Fruit fly (Drosophila melanogaster): ENCODE data around the gene Jig.
A peak's percentile ranks its signal among the peaks of the same experiment; 100 is the strongest.

The Jig gene

DNA sequence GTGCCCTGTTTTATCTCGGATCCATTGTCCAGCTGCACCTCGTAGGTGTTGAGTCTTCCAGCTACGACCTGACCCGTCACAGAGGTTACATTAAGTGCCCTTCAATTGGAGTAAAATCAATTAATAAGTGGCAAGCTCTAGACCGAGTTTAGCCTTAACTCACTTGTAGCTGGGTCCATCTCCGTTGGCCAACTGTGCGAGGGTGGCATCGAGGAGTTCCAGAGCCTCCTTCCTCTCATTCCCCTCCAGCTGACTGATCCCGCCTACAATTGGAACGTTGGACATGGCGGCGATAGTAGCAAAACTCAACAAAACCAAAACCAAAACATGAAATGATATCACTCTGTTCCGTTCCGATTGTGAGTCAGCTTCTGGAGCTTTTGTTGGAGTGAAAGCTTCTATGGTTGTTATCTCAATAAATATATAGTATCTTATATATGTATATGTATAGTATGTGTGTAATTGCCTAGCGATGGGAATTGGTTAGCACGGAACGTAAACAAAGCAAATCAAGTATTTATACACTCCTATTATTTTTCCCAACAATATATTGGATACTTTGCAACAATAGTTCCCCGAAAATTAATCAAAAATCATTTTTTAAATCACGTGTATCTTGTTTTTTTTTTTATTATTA, 7.9 kb downstream of the Jig start, which contains the start of gene CG8066:
CG8066 (minus strand) TSS at position 347 of the 637 bp plus-strand sequence.
- TF ChIP-seq CG9932 (GFP tag; IDR thresholded peaks at IDR 0.05) (peak; percentile 67), gem (tag; optimal IDR thresholded peaks at IDR 0.05) (peak; percentile 49), Ets97D (GFP tag; optimal IDR thresholded peaks at IDR 0.05) (no peak), CG7839 (tag; optimal IDR thresholded peaks at IDR 0.05) (peak; percentile 22), hbn (GFP tag; IDR thresholded peaks at IDR 0.05; ENCODE audit: partially characterized antibody) (peak; percentile 44), cg (GFP tag; optimal IDR thresholded peaks at IDR 0.05) (peak; percentile 58), vvl (GFP tag; IDR thresholded peaks at IDR 0.05) (peak; percentile 40; the same call in 1 of the 2 replicates), aop (GFP tag; IDR thresholded peaks at IDR 0.05) (no peak), pfk (GFP tag; optimal IDR thresholded peaks at IDR 0.05) (peak; percentile 96), fu2 (GFP tag; optimal IDR thresholded peaks at IDR 0.05) (no peak), CG7372 (GFP tag; IDR thresholded peaks at IDR 0.05) (no peak), bsh (GFP tag; optimal IDR thresholded peaks at IDR 0.05) (peak in 1 of 2 experiments; percentile 25), CG1792 (GFP tag; optimal IDR thresholded peaks at IDR 0.05) (no peak), chinmo (GFP tag; IDR thresholded peaks at IDR 0.05; ENCODE audit: partially characterized antibody) (peak; percentile 39; the same call in 1 of the 4 replicates), Fer1 (GFP tag; optimal IDR thresholded peaks at IDR 0.05) (peak; percentile 44), CG17385 (GFP tag; optimal IDR thresholded peaks at IDR 0.05) (no peak), sob (GFP tag; IDR thresholded peaks at IDR 0.05) (0 out of 2 replicates have a peak, but pooled peaks have one; percentile 21), Sry-δ (GFP tag; optimal IDR thresholded peaks at IDR 0.05) (peak; percentile 32), Fer3 (tag; optimal IDR thresholded peaks at IDR 0.05) (peak; percentile 22), CG14710 (tag; optimal IDR thresholded peaks at IDR 0.05) (no peak), corto (GFP tag; optimal IDR thresholded peaks at IDR 0.05) (peak; percentile 1), CG30403 (GFP tag; optimal IDR thresholded peaks at IDR 0.05) (peak; percentile 16), CG34224 (GFP tag; IDR thresholded peaks at IDR 0.05; ENCODE audit: partially characterized antibody) (peak; percentile 17; the same call in 2 of the 3 replicates), CG13775 (GFP tag; optimal IDR thresholded peaks at IDR 0.05) (peak; percentile 2), unpg (GFP tag; optimal IDR thresholded peaks at IDR 0.05) (peak; percentile 27), amos (GFP tag; IDR thresholded peaks at IDR 0.05; ENCODE audit: partially characterized antibody) (peak; percentile 53; the same call in 1 of the 2 replicates), CG43689 (GFP tag; IDR thresholded peaks at IDR 0.05) (no peak), CG12299 (tag; optimal IDR thresholded peaks at IDR 0.05) (peak; percentile 8), Mrtf (GFP tag; IDR thresholded peaks at IDR 0.05) (no peak), CG3726 (GFP tag; IDR thresholded peaks at IDR 0.05) (no peak), ase (GFP tag; IDR thresholded peaks at IDR 0.05) (no peak), Ets65A (GFP tag) (peak; percentile 4), Hmr (GFP tag; optimal IDR thresholded peaks at IDR 0.05) (peak; percentile 49), crc (GFP tag; optimal IDR thresholded peaks at IDR 0.05) (no peak), CG34376 (GFP tag; optimal IDR thresholded peaks at IDR 0.05) (peak; percentile 30), CG10274 (GFP tag; optimal IDR thresholded peaks at IDR 0.05) (no peak), exex (tag; optimal IDR thresholded peaks at IDR 0.05) (peak; percentile 60), Dfd (GFP tag; optimal IDR thresholded peaks at IDR 0.05) (no peak), GATAe (GFP tag; conservative IDR thresholded peaks at IDR 0.05) (no peak), CG18011 (GFP tag; optimal IDR thresholded peaks at IDR 0.05) (peak; percentile 22), CG15601 (tag; optimal IDR thresholded peaks at IDR 0.05) (no peak), CG2202 (tag; optimal IDR thresholded peaks at IDR 0.05) (no peak), CG9817 (tag; optimal IDR thresholded peaks at IDR 0.05) (peak; percentile 1), slbo (GFP tag; IDR thresholded peaks at IDR 0.05) (peak; percentile 45; the same call in 1 of the 2 replicates), MESR4 (GFP tag; optimal IDR thresholded peaks at IDR 0.05) (no peak), kni (GFP tag; optimal IDR thresholded peaks at IDR 0.05) (no peak), pros (GFP tag; optimal IDR thresholded peaks at IDR 0.05) (no peak), B-H2 (GFP tag; optimal IDR thresholded peaks at IDR 0.05) (peak; percentile 63)
